Fruit fly (Drosophila melanogaster) whole organism: ENCODE data around the gene CG6592.

Experiments
- CG8478 ChIP-seq: fragments of >200 bp; optimal IDR thresholded peaks from 2 replicates; lab custom pipeline; 2018; ENCODE audit warnings: inconsistent platforms
- Dll ChIP-seq: fragments of >200 bp; optimal IDR thresholded peaks from 2 replicates; lab custom pipeline; 2017
- EcR ChIP-seq, 2 experiments: fragments of >200 bp; optimal IDR thresholded peaks; 2 replicates each; lab custom pipeline; 2017; ENCODE audit warnings: missing biosample characterization in 2 of 2, missing genetic modification characterization in 2 of 2, missing genetic modification reagents in 2 of 2
- pan ChIP-seq: fragments of >200 bp; optimal IDR thresholded peaks from 2 replicates; lab custom pipeline; 2017
- psq ChIP-seq: fragments of >200 bp; optimal IDR thresholded peaks from 2 replicates; lab custom pipeline; 2017
- usp ChIP-seq: fragments of >200 bp; optimal IDR thresholded peaks from 2 replicates; lab custom pipeline; 2017; ENCODE audit warnings: missing biosample characterization, missing genetic modification characterization, mixed read lengths

CG6592 gene

dm6 chr3L:6059062-6059708, at the start of gene CG6592:
CG6592 (plus strand) TSS chr3L:6059658.
- TF ChIP-seq usp = no peak
- no peak for TF ChIP-seq Dll (lab: Kevin White, UChicago)
- no peak for TF ChIP-seq CG8478 (lab: Kevin White, UChicago)
- TF ChIP-seq EcR (GFP tag; optimal IDR thresholded peaks at IDR 0.05; lab: Kevin White, UChicago) = no peak
- TF ChIP-seq pan (lab: Kevin White, UChicago) = no peak
- no peak for TF ChIP-seq psq (lab: Kevin White, UChicago)

dm6 chr3L:6010921-6011320, 48.5 kb upstream of the CG6592 start, which contains the start of gene alphaKap4:
alphaKap4 (minus strand) TSS chr3L:6011021.
- no peak for TF ChIP-seq usp
- no peak for TF ChIP-seq CG8478 (lab: Kevin White, UChicago)
- no peak for TF ChIP-seq psq (lab: Kevin White, UChicago)
- no peak for TF ChIP-seq Dll (lab: Kevin White, UChicago)
- no peak for TF ChIP-seq pan (lab: Kevin White, UChicago)
- no peak for TF ChIP-seq EcR (GFP tag; optimal IDR thresholded peaks at IDR 0.05; lab: Kevin White, UChicago)

- no peak for TF ChIP-seq Dll (lab: Kevin White, UChicago)
- TF ChIP-seq psq (lab: Kevin White, UChicago) = no peak
- no peak for TF ChIP-seq CG8478 (lab: Kevin White, UChicago)
- no peak for TF ChIP-seq usp
- no peak for TF ChIP-seq pan (lab: Kevin White, UChicago)
- no peak for TF ChIP-seq EcR (GFP tag; optimal IDR thresholded peaks at IDR 0.05; lab: Kevin White, UChicago)
Measured at dm6 chr3L:6012950-6013349, 46.5 kb upstream of the CG6592 start.

- no peak for TF ChIP-seq EcR (GFP tag; optimal IDR thresholded peaks at IDR 0.05; lab: Kevin White, UChicago)
- TF ChIP-seq psq (lab: Kevin White, UChicago) = no peak
- TF ChIP-seq Dll (lab: Kevin White, UChicago) = no peak
Measured at dm6 chr3L:6022142-6022541, 37.3 kb upstream of the CG6592 start.

dm6 chr3L:6033008-6033407, 26.4 kb upstream of the CG6592 start:
- no peak for TF ChIP-seq pan (lab: Kevin White, UChicago)
- TF ChIP-seq psq (lab: Kevin White, UChicago) = no peak
- no peak for TF ChIP-seq CG8478 (lab: Kevin White, UChicago)
- TF ChIP-seq EcR (GFP tag; optimal IDR thresholded peaks at IDR 0.05; lab: Kevin White, UChicago) = no peak
- TF ChIP-seq Dll (lab: Kevin White, UChicago) = no peak
- no peak for TF ChIP-seq usp

- TF ChIP-seq usp = no peak
Measured at dm6 chr3L:6034511-6034910, 24.9 kb upstream of the CG6592 start, which contains the start of gene CG10477. CG10477 (minus strand) TSS chr3L:6034611.

- TF ChIP-seq EcR (GFP tag; optimal IDR thresholded peaks at IDR 0.05; lab: Kevin White, UChicago) (no peak), CG8478 (lab: Kevin White, UChicago) (no peak), psq (lab: Kevin White, UChicago) (no peak), Dll (lab: Kevin White, UChicago) (no peak), usp (no peak), pan (lab: Kevin White, UChicago) (no peak)
Measured at dm6 chr3L:6034916-6035315, 24.5 kb upstream of the CG6592 start, which contains the start of gene yip7. yip7 (plus strand) TSS chr3L:6035216.

- TF ChIP-seq psq (lab: Kevin White, UChicago) (no peak), EcR (GFP tag; optimal IDR thresholded peaks at IDR 0.05; lab: Kevin White, UChicago) (no peak), Dll (lab: Kevin White, UChicago) (no peak), CG8478 (lab: Kevin White, UChicago) (no peak), pan (lab: Kevin White, UChicago) (no peak), usp (no peak)
Measured at dm6 chr3L:6036141-6036540, 23.3 kb upstream of the CG6592 start.

- TF ChIP-seq usp = no peak
- TF ChIP-seq pan (lab: Kevin White, UChicago) = no peak
- TF ChIP-seq psq (lab: Kevin White, UChicago) = no peak
Measured at dm6 chr3L:6036811-6037210, 22.6 kb upstream of the CG6592 start, which contains the start of gene CG6462. CG6462 (plus strand) TSS chr3L:6037111.

dm6 chr3L:6038720-6039205, 20.7 kb upstream of the CG6592 start, which contains the start of gene Jon65Aiv:
Jon65Aiv (plus strand) TSS chr3L:6039155.
- no peak for TF ChIP-seq Dll (lab: Kevin White, UChicago)
- TF ChIP-seq CG8478 (lab: Kevin White, UChicago) = no peak
- no peak for TF ChIP-seq psq (lab: Kevin White, UChicago)
- TF ChIP-seq pan (lab: Kevin White, UChicago) = no peak
- TF ChIP-seq EcR (GFP tag; optimal IDR thresholded peaks at IDR 0.05; lab: Kevin White, UChicago) = no peak
- TF ChIP-seq usp = no peak

dm6 chr3L:6050230-6050807, 9.1 kb upstream of the CG6592 start, which contains the start of gene Jon65Aiii:
Jon65Aiii (plus strand) TSS chr3L:6050757.
- no peak for TF ChIP-seq EcR (GFP tag; optimal IDR thresholded peaks at IDR 0.05; lab: Kevin White, UChicago)
- TF ChIP-seq Dll (lab: Kevin White, UChicago) = no peak
- TF ChIP-seq usp = no peak
- TF ChIP-seq CG8478 (lab: Kevin White, UChicago) = no peak
- no peak for TF ChIP-seq pan (lab: Kevin White, UChicago)
- no peak for TF ChIP-seq psq (lab: Kevin White, UChicago)

- TF ChIP-seq psq (lab: Kevin White, UChicago) (no peak), Dll (lab: Kevin White, UChicago) (no peak), CG8478 (lab: Kevin White, UChicago) (no peak), EcR (GFP tag; optimal IDR thresholded peaks at IDR 0.05; lab: Kevin White, UChicago) (no peak), usp (no peak), pan (lab: Kevin White, UChicago) (no peak)
Measured at dm6 chr3L:6052021-6052420, 7.4 kb upstream of the CG6592 start, which contains the start of gene Jon65Aii. Jon65Aii (plus strand) TSS chr3L:6052321.
